Fruit fly (Drosophila melanogaster) whole organism, embryonic: ENCODE results near the gene Fst.

Experiments
- Abd-B ChIP-seq: fragments of 200-800 bp; sonication (Bioruptor generic); optimal IDR thresholded peaks from 2 replicates; lab custom pipeline; 2018; ENCODE audit warnings: missing biosample characterization, mild to moderate bottlenecking, missing genetic modification characterization, moderate library complexity
- BEAF-32 ChIP-seq: fragments of 200-800 bp; sonication (Bioruptor generic); optimal IDR thresholded peaks from 3 replicates; lab custom pipeline; 2017; ENCODE audit warnings: missing biosample characterization, missing genetic modification characterization, mild to moderate bottlenecking, moderate library complexity, missing genetic modification reagents
- CG10267 ChIP-seq: fragments of 200-800 bp; sonication (Bioruptor generic); optimal IDR thresholded peaks from 2 replicates; lab custom pipeline; 2018; ENCODE audit warnings: missing biosample characterization, mild to moderate bottlenecking, missing genetic modification characterization, moderate library complexity
- CG11695 ChIP-seq: fragments of 200-800 bp; sonication (Bioruptor generic); IDR thresholded peaks from 3 replicates; pipeline ENCODE4 v1.3.6; 2022; ENCODE audit warnings: missing biosample characterization, missing genetic modification characterization
- CG15269 ChIP-seq: fragments of 200-800 bp; sonication (Bioruptor generic); optimal IDR thresholded peaks from 2 replicates; lab custom pipeline; 2018; ENCODE audit warnings: missing biosample characterization, mild to moderate bottlenecking, missing genetic modification characterization, moderate library complexity
- CG15601 ChIP-seq: fragments of 200-800 bp; sonication (Bioruptor generic); optimal IDR thresholded peaks from 3 replicates; lab custom pipeline; 2019; ENCODE audit warnings: missing biosample characterization, mild to moderate bottlenecking, missing genetic modification characterization, moderate library complexity
- CG1603 ChIP-seq: fragments of 200-800 bp; sonication (Bioruptor generic); optimal IDR thresholded peaks from 2 replicates; lab custom pipeline; 2019; ENCODE audit warnings: missing biosample characterization, mild to moderate bottlenecking, missing genetic modification characterization, moderate library complexity
- CG1647 ChIP-seq: fragments of 200-800 bp; sonication (Bioruptor generic); optimal IDR thresholded peaks from 3 replicates; lab custom pipeline; 2016; ENCODE audit warnings: missing biosample characterization, missing genetic modification characterization
- CG16863 ChIP-seq: fragments of 200-800 bp; sonication (Bioruptor generic); optimal IDR thresholded peaks from 3 replicates; lab custom pipeline; 2016; ENCODE audit warnings: missing biosample characterization, missing genetic modification characterization
- CG17359 ChIP-seq: fragments of 200-800 bp; sonication (Bioruptor generic); optimal IDR thresholded peaks from 3 replicates; lab custom pipeline; 2018; ENCODE audit warnings: missing biosample characterization, mild to moderate bottlenecking, missing genetic modification characterization, moderate library complexity
- CG18764 ChIP-seq: fragments of 200-800 bp; sonication (Bioruptor generic); optimal IDR thresholded peaks from 3 replicates; lab custom pipeline; 2016; ENCODE audit warnings: missing biosample characterization, missing genetic modification characterization
- CG2678 ChIP-seq: fragments of 200-800 bp; sonication (Bioruptor generic); optimal IDR thresholded peaks from 3 replicates; lab custom pipeline; 2019; ENCODE audit warnings: missing biosample characterization, mild to moderate bottlenecking, missing genetic modification characterization, moderate library complexity
- CG3163 ChIP-seq: fragments of 200-800 bp; sonication (Bioruptor generic); optimal IDR thresholded peaks from 3 replicates; lab custom pipeline; 2016; ENCODE audit warnings: missing biosample characterization, missing genetic modification characterization
- CG4282 ChIP-seq: fragments of 200-800 bp; sonication (Bioruptor generic); optimal IDR thresholded peaks from 2 replicates; lab custom pipeline; 2016; ENCODE audit warnings: missing biosample characterization, missing genetic modification characterization
- CG4404 ChIP-seq: fragments of 200-800 bp; sonication (Bioruptor generic); IDR thresholded peaks from 2 replicates; pipeline ENCODE4 v1.3.6; 2022; ENCODE audit warnings: missing biosample characterization, missing genetic modification characterization
- CG6654 ChIP-seq: fragments of 200-800 bp; sonication (Bioruptor generic); optimal IDR thresholded peaks from 2 replicates; lab custom pipeline; 2017; ENCODE audit warnings: missing biosample characterization, mild to moderate bottlenecking, missing genetic modification characterization
- CG6791 ChIP-seq: fragments of 200-800 bp; sonication (Bioruptor generic); IDR thresholded peaks from 3 replicates; pipeline ENCODE4 v1.3.6; 2022; ENCODE audit warnings: missing biosample characterization, missing genetic modification characterization; ENCODE audit not compliant: partially characterized antibody
- CG7271 ChIP-seq: fragments of 200-800 bp; sonication (Bioruptor generic); optimal IDR thresholded peaks from 2 replicates; lab custom pipeline; 2018; ENCODE audit warnings: missing biosample characterization, mild to moderate bottlenecking, missing genetic modification characterization, moderate library complexity
- CG7928 ChIP-seq: fragments of 200-800 bp; sonication (Bioruptor generic); optimal IDR thresholded peaks from 2 replicates; lab custom pipeline; 2017; ENCODE audit warnings: missing biosample characterization, mild to moderate bottlenecking, missing genetic modification characterization
- CG7987 ChIP-seq: fragments of 200-800 bp; sonication (Bioruptor generic); optimal IDR thresholded peaks from 2 replicates; lab custom pipeline; 2018; ENCODE audit warnings: missing biosample characterization, mild to moderate bottlenecking, missing genetic modification characterization, moderate library complexity
- H15 ChIP-seq: fragments of 200-800 bp; sonication (Bioruptor generic); IDR thresholded peaks from 3 replicates; pipeline ENCODE4 v1.3.6; 2022; ENCODE audit warnings: missing biosample characterization, missing genetic modification characterization
- HLH4C ChIP-seq: fragments of 200-800 bp; sonication (Bioruptor generic); IDR thresholded peaks from 3 replicates; pipeline ENCODE4 v1.3.6; 2022; ENCODE audit warnings: missing biosample characterization, missing genetic modification characterization; ENCODE audit not compliant: partially characterized antibody
- HmgD ChIP-seq: fragments of 200-800 bp; sonication (Bioruptor generic); optimal IDR thresholded peaks from 3 replicates; lab custom pipeline; 2016; ENCODE audit warnings: missing biosample characterization, missing genetic modification characterization
- Hr51 ChIP-seq, 2 experiments: fragments of 200-800 bp; sonication (Bioruptor generic); optimal IDR thresholded peaks; 2 replicates in 1 of 2; 3 replicates in 1 of 2; lab custom pipeline; 2016 to 2018; ENCODE audit warnings: missing biosample characterization in 2 of 2, missing genetic modification characterization in 2 of 2, mild to moderate bottlenecking in 1 of 2, moderate library complexity in 1 of 2
- Hsf ChIP-seq: fragments of 200-800 bp; sonication (Bioruptor generic); optimal IDR thresholded peaks from 3 replicates; lab custom pipeline; 2016; ENCODE audit warnings: missing biosample characterization, missing genetic modification characterization
- MTF-1 ChIP-seq: fragments of 200-800 bp; sonication (Bioruptor generic); optimal IDR thresholded peaks from 2 replicates; lab custom pipeline; 2018; ENCODE audit warnings: missing biosample characterization, mild to moderate bottlenecking, missing genetic modification characterization, borderline replicate concordance
- Med ChIP-seq: fragments of 200-800 bp; sonication (Bioruptor generic); peaks from one replicate; lab custom pipeline; 2016; ENCODE audit warnings: missing biosample characterization, missing genetic modification characterization, mild to moderate bottlenecking, inconsistent platforms, moderate library complexity
- Pdp1 ChIP-seq, 2 experiments: fragments of 200-800 bp; sonication (Bioruptor generic); optimal IDR thresholded peaks; 3 replicates each; lab custom pipeline; 2016; ENCODE audit warnings: missing biosample characterization in 2 of 2, missing genetic modification characterization in 2 of 2, mild to moderate bottlenecking in 1 of 2, moderate library complexity in 1 of 2
- Rfx ChIP-seq: fragments of 200-800 bp; sonication (Bioruptor generic); IDR thresholded peaks from 2 replicates; pipeline ENCODE4 v1.3.6; 2022; ENCODE audit warnings: missing biosample characterization, missing genetic modification characterization
- Rx ChIP-seq: fragments of 200-800 bp; sonication (Bioruptor generic); IDR thresholded peaks from 2 replicates; pipeline ENCODE4 v1.3.6; 2022; ENCODE audit warnings: missing biosample characterization, missing genetic modification characterization
- Sox100B ChIP-seq: fragments of 200-800 bp; sonication (Bioruptor generic); optimal IDR thresholded peaks from 3 replicates; lab custom pipeline; 2018; ENCODE audit warnings: missing biosample characterization, mild to moderate bottlenecking, missing genetic modification characterization
- Xbp1 ChIP-seq: fragments of 200-800 bp; sonication (Bioruptor generic); optimal IDR thresholded peaks from 3 replicates; lab custom pipeline; 2016; ENCODE audit warnings: missing biosample characterization, mild to moderate bottlenecking, missing genetic modification characterization
- bigmax ChIP-seq: fragments of 200-800 bp; sonication (Bioruptor generic); optimal IDR thresholded peaks from 2 replicates; lab custom pipeline; 2018; ENCODE audit warnings: missing biosample characterization, mild to moderate bottlenecking, missing genetic modification characterization
- cad ChIP-seq: fragments of >200 bp; optimal IDR thresholded peaks from 2 replicates; lab custom pipeline; 2017; ENCODE audit warnings: missing biosample characterization, missing genetic modification characterization
- cas ChIP-seq: fragments of 200-800 bp; sonication (Bioruptor generic); IDR thresholded peaks from 2 replicates; pipeline ENCODE4 v1.3.6; 2022; ENCODE audit warnings: missing biosample characterization, missing genetic modification characterization
- cato ChIP-seq: fragments of 200-800 bp; sonication (Bioruptor generic); optimal IDR thresholded peaks from 2 replicates; lab custom pipeline; 2016; ENCODE audit warnings: missing biosample characterization, missing genetic modification characterization, borderline replicate concordance
- chm ChIP-seq: fragments of 200-800 bp; sonication (Bioruptor generic); IDR thresholded peaks from 2 replicates; pipeline ENCODE4 v1.3.6; 2022; ENCODE audit warnings: missing biosample characterization, missing genetic modification characterization
- en ChIP-seq: fragments of 200-800 bp; sonication (Bioruptor generic); optimal IDR thresholded peaks from 2 replicates; lab custom pipeline; 2016; ENCODE audit warnings: missing biosample characterization, missing genetic modification characterization
- insv ChIP-seq, 2 experiments: fragments of 200-800 bp; sonication (Bioruptor generic); optimal IDR thresholded peaks; 3 replicates each; lab custom pipeline; 2016 to 2018; ENCODE audit warnings: missing biosample characterization in 2 of 2, missing genetic modification characterization in 2 of 2
- lola ChIP-seq, 3 experiments: fragments of >200 bp in 2 of 3; fragments of 200-800 bp in 1 of 3; sonication (Bioruptor generic) in 1 of 3; optimal IDR thresholded peaks; 2 replicates each; lab custom pipeline; 2017 to 2019; ENCODE audit warnings: missing biosample characterization in 3 of 3, missing genetic modification characterization in 3 of 3, mild to moderate bottlenecking in 1 of 3, moderate library complexity in 1 of 3
- mam ChIP-seq: fragments of 200-800 bp; sonication (Bioruptor generic); optimal IDR thresholded peaks from 3 replicates; lab custom pipeline; 2016; ENCODE audit warnings: missing biosample characterization, missing genetic modification characterization
- nerfin-1 ChIP-seq: fragments of 200-800 bp; sonication (Bioruptor generic); optimal IDR thresholded peaks from 3 replicates; lab custom pipeline; 2019; ENCODE audit warnings: missing biosample characterization, mild to moderate bottlenecking, missing genetic modification characterization, moderate library complexity
- nmo ChIP-seq: fragments of 200-800 bp; sonication (Bioruptor generic); optimal IDR thresholded peaks from 2 replicates; lab custom pipeline; 2018; ENCODE audit warnings: missing biosample characterization, mild to moderate bottlenecking, missing genetic modification characterization, moderate library complexity
- pzg ChIP-seq: fragments of 200-800 bp; sonication (Bioruptor generic); optimal IDR thresholded peaks from 3 replicates; lab custom pipeline; 2018; ENCODE audit warnings: missing biosample characterization, mild to moderate bottlenecking, missing genetic modification characterization, moderate library complexity
- sob ChIP-seq: fragments of 200-800 bp; sonication (Bioruptor generic); IDR thresholded peaks from 2 replicates; pipeline ENCODE4 v1.3.6; 2022; ENCODE audit warnings: missing biosample characterization, missing genetic modification characterization
- tio ChIP-seq: fragments of 200-800 bp; sonication (Bioruptor generic); optimal IDR thresholded peaks from 2 replicates; lab custom pipeline; 2017; ENCODE audit warnings: missing biosample characterization, missing genetic modification characterization, inconsistent platforms
- zfh1 ChIP-seq: fragments of 200-800 bp; sonication (Bioruptor generic); IDR thresholded peaks from 3 replicates; pipeline ENCODE4 v1.3.6; 2022; ENCODE audit warnings: missing biosample characterization, missing genetic modification characterization

Gene Fst

dm6 chr3R:9679746-9680145, 33.8 kb upstream of the Fst start, which contains the start of gene nmdyn-D7 (continued):
- no peak for TF ChIP-seq CG17359 (tag; lab: Kevin White, UChicago)
- no peak for TF ChIP-seq mam (GFP tag; lab: Kevin White, UChicago)
- no peak for TF ChIP-seq Abd-B (GFP tag; lab: Kevin White, UChicago)
- peak; percentile 44 for TF ChIP-seq pzg (GFP tag; lab: Kevin White, UChicago)
- no peak for TF ChIP-seq insv (GFP tag; optimal IDR thresholded peaks at IDR 0.05; lab: Kevin White, UChicago)
- TF ChIP-seq cad (GFP tag; lab: Kevin White, UChicago): no peak
- TF ChIP-seq bigmax (GFP tag; lab: Kevin White, UChicago): peak; percentile 34
- TF ChIP-seq H15 (GFP tag; lab: Robert Waterston, UW): no peak
- TF ChIP-seq Rx (GFP tag; lab: Robert Waterston, UW): no peak
- TF ChIP-seq CG18764 (GFP tag; lab: Kevin White, UChicago): no peak

DNA sequence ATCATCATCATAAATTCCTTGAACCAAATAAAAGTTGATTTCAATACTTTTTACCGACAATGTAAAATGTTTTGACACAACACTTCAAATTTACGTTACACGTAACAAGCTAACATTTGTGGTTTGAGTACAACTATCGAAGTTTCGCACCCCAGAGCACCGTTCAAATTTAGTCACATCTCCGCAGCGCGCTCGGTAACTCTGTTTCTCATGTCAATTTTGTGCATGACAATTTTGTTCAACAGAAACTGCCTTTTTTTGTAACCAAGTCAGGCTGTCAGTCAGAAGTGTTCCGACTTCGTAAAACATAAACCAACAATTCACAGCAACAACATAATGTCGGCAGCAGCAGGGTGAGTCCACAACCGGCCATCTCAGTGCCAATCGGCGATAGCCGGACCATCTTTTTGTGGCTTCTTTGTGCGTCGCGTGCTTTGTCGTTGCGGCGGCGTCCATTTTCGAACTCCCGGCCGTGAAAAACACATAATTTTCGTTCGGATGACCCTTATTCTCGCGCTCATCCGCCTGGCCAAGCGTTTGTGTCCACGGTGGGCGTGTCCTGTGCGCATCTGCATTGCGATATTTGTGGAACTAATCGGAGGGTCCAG, 31.9 kb upstream of the Fst start, which contains the start of gene p23:
Gene p23 (plus strand): TSS at position 194 of the 608 bp plus-strand sequence.
- TF ChIP-seq CG6654 (GFP tag; lab: Kevin White, UChicago): no peak
- peak; percentile 83 for TF ChIP-seq Med (GFP tag; lab: Kevin White, UChicago)
- peak; percentile 75 for TF ChIP-seq CG15601 (tag; lab: Kevin White, UChicago)
- TF ChIP-seq tio: no peak
- TF ChIP-seq Sox100B (GFP tag; lab: Kevin White, UChicago): no peak
- no peak for TF ChIP-seq CG11695 (GFP tag; lab: Robert Waterston, UW)
- TF ChIP-seq Xbp1: peak; percentile 10
- no peak for TF ChIP-seq CG2678 (tag; lab: Kevin White, UChicago)
- TF ChIP-seq CG7987 (GFP tag; lab: Kevin White, UChicago): peak; percentile 3
- no peak for TF ChIP-seq CG4404 (GFP tag; lab: Robert Waterston, UW)
- no peak for TF ChIP-seq MTF-1 (GFP tag; lab: Kevin White, UChicago)
- TF ChIP-seq nerfin-1: peak; percentile 84
- no peak for TF ChIP-seq CG7928 (GFP tag; lab: Kevin White, UChicago)
- peak; percentile 49 for TF ChIP-seq nmo (GFP tag; lab: Kevin White, UChicago)
- TF ChIP-seq CG4282 (GFP tag; lab: Kevin White, UChicago): no peak
- peak; percentile 57 for TF ChIP-seq BEAF-32
- TF ChIP-seq lola (GFP tag; optimal IDR thresholded peaks at IDR 0.05; lab: Kevin White, UChicago): no peak
- no peak for TF ChIP-seq CG1647
- TF ChIP-seq cas (GFP tag; lab: Robert Waterston, UW): no peak
- TF ChIP-seq Pdp1 (GFP tag; optimal IDR thresholded peaks at IDR 0.05; lab: Kevin White, UChicago): peak in 1 of 2 experiments; percentile 86
- TF ChIP-seq Hr51 (GFP tag; optimal IDR thresholded peaks at IDR 0.05; lab: Kevin White, UChicago): no peak
- no peak for TF ChIP-seq CG15269 (tag; lab: Kevin White, UChicago)
- peak; percentile 9 for TF ChIP-seq Hsf (GFP tag; lab: Kevin White, UChicago)
- TF ChIP-seq sob (GFP tag; lab: Robert Waterston, UW): peak; percentile 62
- 0 out of 3 replicates have a peak, but pooled peaks have one; percentile 17 for TF ChIP-seq HLH4C (GFP tag; lab: Robert Waterston, UW)
- TF ChIP-seq CG6791: peak; percentile 51; the same call in 1 of the 3 replicates
- no peak for TF ChIP-seq CG16863
- TF ChIP-seq cato (GFP tag; lab: Kevin White, UChicago): no peak
- no peak for TF ChIP-seq en (GFP tag; lab: Kevin White, UChicago)
- peak; percentile 63 for TF ChIP-seq Rfx (GFP tag; lab: Robert Waterston, UW)
- TF ChIP-seq CG3163 (GFP tag; lab: Kevin White, UChicago): no peak
- peak; percentile 86 for TF ChIP-seq CG1603
- peak; percentile 44; the same call in 1 of the 2 replicates for TF ChIP-seq chm
- no peak for TF ChIP-seq CG7271 (tag; lab: Kevin White, UChicago)
- peak; percentile 45 for TF ChIP-seq CG10267 (tag; lab: Kevin White, UChicago)
- TF ChIP-seq HmgD (GFP tag; lab: Kevin White, UChicago): peak; percentile 78
- TF ChIP-seq zfh1: no peak; the same call in 2 of the 3 replicates
